Worm (Caenorhabditis elegans) whole organism, early embryonic: Measurements from ENCODE around the gene gly-10.

ENCODE experiments used
- B0310.2 ChIP-seq: sonication (generic microtip); optimal IDR thresholded peaks from 2 replicates; lab custom pipeline; 2016; ENCODE audit warnings: mild to moderate bottlenecking, missing genetic modification characterization, missing compliant biosample characterization
- F13C5.2 ChIP-seq: sonication (generic microtip); optimal IDR thresholded peaks from 2 replicates; lab custom pipeline; 2017; ENCODE audit warnings: mild to moderate bottlenecking, missing genetic modification characterization, inconsistent platforms, missing compliant biosample characterization
- aly-1 ChIP-seq: sonication (generic microtip); optimal IDR thresholded peaks from 2 replicates; lab custom pipeline; 2016; ENCODE audit warnings: missing genetic modification characterization, missing compliant biosample characterization
- ama-1 ChIP-seq: fragments of 150-350 bp; optimal IDR thresholded peaks from 2 replicates; lab custom pipeline; 2014
- ceh-13 ChIP-seq: fragments of 200-800 bp; sonication (Bioruptor generic); optimal IDR thresholded peaks from 2 replicates; lab custom pipeline; 2018; ENCODE audit warnings: mild to moderate bottlenecking, missing genetic modification characterization, missing compliant biosample characterization
- ceh-36 ChIP-seq: sonication (generic microtip); optimal IDR thresholded peaks from 2 replicates; lab custom pipeline; 2016; ENCODE audit warnings: missing genetic modification characterization, inconsistent platforms, missing compliant biosample characterization
- ets-7 ChIP-seq: sonication (generic microtip); optimal IDR thresholded peaks from 2 replicates; lab custom pipeline; 2016; ENCODE audit warnings: missing genotype, missing genetic modification characterization, missing compliant biosample characterization
- flt-1 ChIP-seq: fragments of 200-800 bp; sonication (Bioruptor generic); IDR thresholded peaks from 2 replicates; pipeline ENCODE4 v1.3.6; 2022; ENCODE audit warnings: missing genetic modification characterization, missing compliant biosample characterization
- hmbx-1 ChIP-seq: sonication (generic microtip); optimal IDR thresholded peaks from 2 replicates; lab custom pipeline; 2016; ENCODE audit warnings: mild to moderate bottlenecking, missing genetic modification characterization, missing compliant biosample characterization
- hmg-4 ChIP-seq: fragments of 200-800 bp; sonication (Bioruptor generic); optimal IDR thresholded peaks from 2 replicates; lab custom pipeline; 2018; ENCODE audit warnings: mild to moderate bottlenecking, missing genetic modification characterization, missing compliant biosample characterization
- hnd-1 ChIP-seq: sonication (generic microtip); optimal IDR thresholded peaks from 2 replicates; lab custom pipeline; 2016; ENCODE audit warnings: missing genetic modification characterization, missing compliant biosample characterization
- pes-1 ChIP-seq: fragments of 200-800 bp; sonication (Bioruptor generic); IDR thresholded peaks from 2 replicates; pipeline ENCODE4 v1.3.6; 2022; ENCODE audit warnings: missing genetic modification reagents, missing genetic modification characterization, missing compliant biosample characterization
- scrt-1 ChIP-seq: fragments of 200-800 bp; sonication (Bioruptor generic); IDR thresholded peaks from 2 replicates; pipeline ENCODE4 v1.3.6; 2022; ENCODE audit warnings: missing genetic modification characterization, missing compliant biosample characterization
- sea-1 ChIP-seq: fragments of 200-800 bp; sonication (Bioruptor generic); conservative IDR thresholded peaks from 2 replicates; pipeline ENCODE4 v1.3.6; 2022; ENCODE audit warnings: missing genetic modification characterization, missing compliant biosample characterization
- tbx-11 ChIP-seq: fragments of 200-800 bp; sonication (Bioruptor generic); IDR thresholded peaks from 2 replicates; pipeline ENCODE4 v1.3.6; 2022; ENCODE audit warnings: missing genetic modification characterization, missing compliant biosample characterization
- tra-4 ChIP-seq: sonication (generic microtip); optimal IDR thresholded peaks from 2 replicates; lab custom pipeline; 2017; ENCODE audit warnings: missing genetic modification characterization, missing compliant biosample characterization

gly-10 gene

ce11 chrIV:13826363-13826762 lies 47.5 kb downstream of the gly-10 start:
- TF ChIP-seq pes-1 (GFP tag; lab: Robert Waterston, UW) (no peak), tbx-11 (GFP tag; lab: Robert Waterston, UW) (no peak), aly-1 (tag; lab: Kevin White, UChicago) (no peak), hmbx-1 (tag; lab: Kevin White, UChicago) (no peak), scrt-1 (no peak), flt-1 (GFP tag; lab: Robert Waterston, UW) (no peak), ceh-13 (GFP tag; lab: Kevin White, UChicago) (no peak), sea-1 (GFP tag; lab: Robert Waterston, UW) (no peak), ets-7 (tag; lab: Kevin White, UChicago) (no peak), hnd-1 (tag; lab: Kevin White, UChicago) (no peak), hmg-4 (GFP tag; lab: Kevin White, UChicago) (no peak), ama-1 (lab: Kevin White, UChicago) (no peak), tra-4 (no peak), F13C5.2 (no peak), B0310.2 (tag; lab: Kevin White, UChicago) (no peak), ceh-36 (no peak)

- no peak for TF ChIP-seq scrt-1
- no peak for TF ChIP-seq tra-4
- no peak for TF ChIP-seq F13C5.2
- TF ChIP-seq ama-1 (lab: Kevin White, UChicago), result no peak
- no peak for TF ChIP-seq ceh-36
Measured at ce11 chrIV:13827586-13827985, 48.7 kb downstream of the gly-10 start, which contains the start of gene rga-5. Gene rga-5, plus strand, starts transcription at chrIV:13827886.
